Fruit fly (Drosophila melanogaster) whole organism, pupa: Measurements from ENCODE around the gene CG46383.

Experiments
- CG10348 ChIP-seq: fragments of 200-800 bp; sonication (Bioruptor generic); IDR thresholded peaks from 2 replicates; pipeline ENCODE4 v1.3.6; 2022; ENCODE audit warnings: missing biosample characterization, missing genetic modification characterization
- CG12605 ChIP-seq: fragments of 200-800 bp; sonication (Bioruptor generic); IDR thresholded peaks from 2 replicates; pipeline ENCODE4 v1.3.6; 2022; ENCODE audit warnings: missing biosample characterization, missing genetic modification characterization
- CG13204 ChIP-seq: fragments of 200-800 bp; sonication (Bioruptor generic); optimal IDR thresholded peaks from 2 replicates; lab custom pipeline; 2018; ENCODE audit warnings: missing biosample characterization, mild to moderate bottlenecking, missing genetic modification characterization, moderate library complexity
- CG14655 ChIP-seq: fragments of 200-800 bp; sonication (Bioruptor generic); optimal IDR thresholded peaks from 3 replicates; lab custom pipeline; 2017; ENCODE audit warnings: mild to moderate bottlenecking, missing biosample characterization, missing genetic modification reagents, missing genetic modification characterization
- CG15710 ChIP-seq: fragments of 200-800 bp; sonication (Bioruptor generic); optimal IDR thresholded peaks from 2 replicates; lab custom pipeline; 2018; ENCODE audit warnings: missing biosample characterization, mild to moderate bottlenecking, missing genetic modification characterization, moderate library complexity
- CG17806 ChIP-seq: fragments of 200-800 bp; sonication (Bioruptor generic); optimal IDR thresholded peaks from 2 replicates; lab custom pipeline; 2018; ENCODE audit warnings: missing biosample characterization, mild to moderate bottlenecking, missing genetic modification characterization, moderate library complexity
- CG32121 ChIP-seq: fragments of 200-800 bp; sonication (Bioruptor generic); IDR thresholded peaks from 2 replicates; pipeline ENCODE4 v1.3.6; 2022; ENCODE audit warnings: missing biosample characterization, missing genetic modification characterization
- CG34367 ChIP-seq: fragments of 200-800 bp; sonication (Bioruptor generic); optimal IDR thresholded peaks from 2 replicates; lab custom pipeline; 2018; ENCODE audit warnings: missing biosample characterization, mild to moderate bottlenecking, missing genetic modification characterization
- CG4496 ChIP-seq: fragments of 200-800 bp; sonication (Bioruptor generic); IDR thresholded peaks from 3 replicates; pipeline ENCODE4 v1.3.6; 2022; ENCODE audit warnings: missing biosample characterization, missing genetic modification characterization
- CG8159 ChIP-seq: fragments of 200-800 bp; sonication (Bioruptor generic); optimal IDR thresholded peaks from 3 replicates; lab custom pipeline; 2018; ENCODE audit warnings: missing biosample characterization, mild to moderate bottlenecking, missing genetic modification characterization, moderate library complexity
- CG8301 ChIP-seq: fragments of 200-800 bp; sonication (Bioruptor generic); optimal IDR thresholded peaks from 2 replicates; lab custom pipeline; 2018; ENCODE audit warnings: missing biosample characterization, mild to moderate bottlenecking, missing genetic modification characterization
- CG9948 ChIP-seq: fragments of 200-800 bp; sonication (Bioruptor generic); optimal IDR thresholded peaks from 2 replicates; lab custom pipeline; 2018; ENCODE audit warnings: missing biosample characterization, mild to moderate bottlenecking, missing genetic modification characterization, moderate library complexity
- D1 ChIP-seq: fragments of 200-800 bp; sonication (Bioruptor generic); optimal IDR thresholded peaks from 2 replicates; lab custom pipeline; 2018; ENCODE audit warnings: missing biosample characterization, mild to moderate bottlenecking, missing genetic modification characterization, moderate library complexity
- EcR ChIP-seq: fragments of 200-800 bp; sonication (Bioruptor generic); optimal IDR thresholded peaks from 3 replicates; lab custom pipeline; 2019; ENCODE audit warnings: missing biosample characterization, missing genetic modification characterization, mild to moderate bottlenecking, moderate library complexity, missing genetic modification reagents
- Ets98B ChIP-seq: fragments of 200-800 bp; sonication (Bioruptor generic); IDR thresholded peaks from 2 replicates; pipeline ENCODE4 v1.3.6; 2022; ENCODE audit warnings: missing biosample characterization, missing genetic modification characterization
- Pif1A ChIP-seq: fragments of 200-800 bp; sonication (Bioruptor generic); optimal IDR thresholded peaks from 3 replicates; lab custom pipeline; 2016; ENCODE audit warnings: missing biosample characterization, missing genetic modification characterization
- Pif1B ChIP-seq: fragments of 200-800 bp; sonication (Bioruptor generic); optimal IDR thresholded peaks from 3 replicates; lab custom pipeline; 2016; ENCODE audit warnings: missing biosample characterization, missing genetic modification characterization
- Snoo ChIP-seq: fragments of 200-800 bp; sonication (Bioruptor generic); optimal IDR thresholded peaks from 3 replicates; lab custom pipeline; 2017; ENCODE audit warnings: missing biosample characterization, mild to moderate bottlenecking, missing genetic modification characterization, inconsistent platforms
- fd96Ca ChIP-seq: fragments of 200-800 bp; sonication (Bioruptor generic); IDR thresholded peaks from 3 replicates; pipeline ENCODE4 v1.3.6; 2022; ENCODE audit warnings: missing biosample characterization, missing genetic modification characterization
- gl ChIP-seq: fragments of 200-800 bp; sonication (Bioruptor generic); optimal IDR thresholded peaks from 2 replicates; lab custom pipeline; 2018; ENCODE audit warnings: missing biosample characterization, mild to moderate bottlenecking, missing genetic modification characterization
- rn ChIP-seq: fragments of 200-800 bp; sonication (Bioruptor generic); IDR thresholded peaks from 2 replicates; pipeline ENCODE4 v1.3.6; 2022; ENCODE audit warnings: missing biosample characterization, missing genetic modification characterization

The CG46383 gene

dm6 chr3R:15925939-15926338 lies 24.8 kb downstream of the CG46383 start:
- TF ChIP-seq CG12605 (no peak), CG34367 (tag; lab: Kevin White, UChicago) (no peak), CG32121 (GFP tag; lab: Robert Waterston, UW) (no peak), rn (GFP tag; lab: Robert Waterston, UW) (no peak), fd96Ca (no peak), CG10348 (GFP tag; lab: Robert Waterston, UW) (no peak), Pif1A (GFP tag; lab: Kevin White, UChicago) (no peak), CG8301 (tag; lab: Kevin White, UChicago) (no peak), Snoo (no peak)

dm6 chr3R:15925329-15925728 lies 25.4 kb downstream of the CG46383 start, which contains the start of gene CG34276:
TSS of gene CG34276 (plus strand) at chr3R:15925629.
- TF ChIP-seq CG12605: no peak
- TF ChIP-seq CG13204: no peak
- no peak for TF ChIP-seq CG10348 (GFP tag; lab: Robert Waterston, UW)
- TF ChIP-seq CG8159 (tag; lab: Kevin White, UChicago): no peak
- no peak for TF ChIP-seq CG34367 (tag; lab: Kevin White, UChicago)
- TF ChIP-seq CG15710 (tag; lab: Kevin White, UChicago): no peak
- TF ChIP-seq CG14655 (GFP tag; lab: Kevin White, UChicago): no peak
- no peak for TF ChIP-seq Snoo
- TF ChIP-seq CG8301 (tag; lab: Kevin White, UChicago): no peak
- TF ChIP-seq Pif1B (GFP tag; lab: Kevin White, UChicago): no peak
- TF ChIP-seq EcR (GFP tag; lab: Kevin White, UChicago): no peak
- no peak for TF ChIP-seq CG4496 (GFP tag; lab: Robert Waterston, UW)

DNA sequence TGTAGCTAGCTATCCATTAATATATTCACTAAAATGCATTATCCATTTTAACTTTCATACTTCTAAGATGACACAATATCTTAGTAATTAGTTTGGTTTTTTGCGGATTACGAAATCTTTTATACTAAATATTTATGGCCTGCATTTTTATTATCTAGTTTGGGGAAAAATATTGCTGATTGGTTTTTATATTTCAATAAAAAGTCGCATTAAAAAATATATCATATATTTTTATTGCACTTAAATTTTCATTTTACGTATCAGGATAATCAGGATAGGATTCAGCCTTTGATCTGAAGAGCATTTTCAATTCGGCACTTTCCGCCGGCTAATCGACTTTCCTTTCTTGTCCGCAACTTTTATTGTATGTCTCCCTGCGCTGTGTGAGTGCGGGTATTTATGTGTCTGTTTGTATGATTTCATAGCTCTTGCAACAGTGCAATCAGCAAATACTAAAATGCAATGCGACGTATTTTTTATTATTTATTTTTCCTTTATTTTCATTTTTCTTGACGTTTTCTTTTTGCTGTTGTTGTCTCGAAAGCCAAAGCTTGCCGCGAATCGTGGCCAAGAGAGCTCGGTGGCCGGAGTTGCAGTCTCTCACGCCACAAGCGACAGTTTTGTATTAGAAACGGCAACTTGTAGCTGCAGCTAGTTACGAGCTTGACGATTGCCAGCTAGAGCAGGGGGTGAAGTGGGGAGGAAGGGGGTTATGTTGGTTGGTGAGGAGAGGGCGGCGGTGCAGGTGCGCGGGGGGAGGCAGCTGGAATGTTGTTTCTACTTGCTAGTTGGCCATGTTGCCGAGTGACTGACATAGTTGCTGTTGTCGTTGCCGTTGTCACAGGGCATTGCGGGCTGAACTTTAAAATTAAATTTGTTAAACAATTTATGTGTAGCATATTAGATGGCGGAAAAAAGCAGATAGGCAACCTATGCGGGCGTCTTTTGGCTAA lies 27.8 kb downstream of the CG46383 start:
- peak; percentile 50; the same call in 1 of the 2 replicates for TF ChIP-seq Ets98B (GFP tag; lab: Robert Waterston, UW)
- peak; percentile 79 for TF ChIP-seq CG12605
- TF ChIP-seq CG32121 (GFP tag; lab: Robert Waterston, UW): peak; percentile 51; the same call in 1 of the 2 replicates
- no peak for TF ChIP-seq CG34367 (tag; lab: Kevin White, UChicago)
- peak; percentile 44 for TF ChIP-seq CG14655 (GFP tag; lab: Kevin White, UChicago)
- peak; percentile 10 for TF ChIP-seq CG8301 (tag; lab: Kevin White, UChicago)
- no peak for TF ChIP-seq CG9948 (tag; lab: Kevin White, UChicago)
- TF ChIP-seq CG13204: no peak

DNA sequence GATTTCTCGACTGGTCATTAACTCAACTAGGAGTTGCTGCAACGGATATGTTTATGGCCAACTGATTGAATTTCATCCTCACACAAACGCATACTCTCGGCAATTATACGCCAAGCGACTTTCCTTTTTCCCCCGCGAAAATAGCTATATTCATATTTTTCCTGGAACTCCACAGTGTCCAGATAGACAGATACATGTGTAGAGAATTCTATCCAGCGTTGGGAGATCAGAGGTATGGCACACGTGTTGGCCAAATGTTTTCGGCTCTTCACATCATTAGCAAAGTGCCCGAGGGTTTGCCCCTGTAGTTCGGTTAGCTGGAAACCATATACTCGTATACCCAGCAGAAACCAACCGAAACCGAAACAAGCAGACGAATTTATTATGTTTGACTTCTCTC lies 29.0 kb downstream of the CG46383 start:
- TF ChIP-seq CG13204 (no peak), CG9948 (tag; lab: Kevin White, UChicago) (no peak), D1 (tag; lab: Kevin White, UChicago) (no peak), EcR (GFP tag; lab: Kevin White, UChicago) (no peak), rn (GFP tag; lab: Robert Waterston, UW) (no peak), CG8301 (tag; lab: Kevin White, UChicago) (no peak), CG34367 (tag; lab: Kevin White, UChicago) (no peak), CG10348 (GFP tag; lab: Robert Waterston, UW) (no peak)

dm6 chr3R:15920751-15921156 lies 30.0 kb downstream of the CG46383 start, which contains the start of gene Fbxl7:
TSS of gene Fbxl7 (plus strand) at chr3R:15920898.
- peak; percentile 17 for TF ChIP-seq gl (tag; lab: Kevin White, UChicago)
- TF ChIP-seq Ets98B (GFP tag; lab: Robert Waterston, UW): peak; percentile 63
- TF ChIP-seq EcR (GFP tag; lab: Kevin White, UChicago): peak; percentile 53
- TF ChIP-seq CG13204: peak; percentile 67
- TF ChIP-seq CG9948 (tag; lab: Kevin White, UChicago): no peak
- no peak for TF ChIP-seq Pif1B (GFP tag; lab: Kevin White, UChicago)
- TF ChIP-seq fd96Ca: peak; percentile 48; the same call in 1 of the 3 replicates
- TF ChIP-seq CG32121 (GFP tag; lab: Robert Waterston, UW): peak; percentile 29; the same call in 1 of the 2 replicates
- peak; percentile 59; the same call in 1 of the 2 replicates for TF ChIP-seq CG12605
- peak; percentile 4 for TF ChIP-seq CG15710 (tag; lab: Kevin White, UChicago)
- peak; percentile 69 for TF ChIP-seq CG4496 (GFP tag; lab: Robert Waterston, UW)

DNA sequence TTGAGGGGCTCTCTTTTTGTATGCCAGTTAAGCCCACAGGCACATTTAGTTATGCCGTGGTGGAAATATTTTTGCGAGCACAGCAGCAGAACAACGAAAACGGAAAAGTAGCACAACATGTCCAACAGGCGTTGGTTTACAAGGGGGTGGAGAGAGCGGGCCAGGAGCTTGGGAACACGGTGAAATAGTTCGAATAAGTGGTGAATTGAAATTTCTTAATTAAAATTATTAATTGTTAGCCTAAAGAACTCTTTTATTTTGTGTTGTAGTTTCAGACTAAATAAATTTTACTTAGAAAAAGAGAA lies 30.6 kb downstream of the CG46383 start:
- TF ChIP-seq CG32121 (GFP tag; lab: Robert Waterston, UW): peak; percentile 6; the same call in 1 of the 2 replicates
- TF ChIP-seq CG12605: no peak
- no peak for TF ChIP-seq D1 (tag; lab: Kevin White, UChicago)
- no peak for TF ChIP-seq CG8159 (tag; lab: Kevin White, UChicago)
- no peak for TF ChIP-seq CG9948 (tag; lab: Kevin White, UChicago)
- no peak for TF ChIP-seq CG10348 (GFP tag; lab: Robert Waterston, UW)
- no peak for TF ChIP-seq CG15710 (tag; lab: Kevin White, UChicago)
- no peak for TF ChIP-seq CG17806 (tag; lab: Kevin White, UChicago)
- TF ChIP-seq CG8301 (tag; lab: Kevin White, UChicago): no peak
- no peak for TF ChIP-seq EcR (GFP tag; lab: Kevin White, UChicago)
- TF ChIP-seq CG14655 (GFP tag; lab: Kevin White, UChicago): peak; percentile 1
- TF ChIP-seq CG34367 (tag; lab: Kevin White, UChicago): no peak
- TF ChIP-seq rn (GFP tag; lab: Robert Waterston, UW): no peak
